Fruit fly (Drosophila melanogaster): ENCODE data around the gene SmB.

The SmB gene

dm6 chr2L:10386208-10386805 lies 40.1 kb downstream of the SmB start, which contains the start of the genes Cdk1 and mRpS7 (continued):
- TF ChIP-seq kah (GFP tag; optimal IDR thresholded peaks at IDR 0.05) (no peak), H15 (GFP tag; IDR thresholded peaks at IDR 0.05) (peak; percentile 47; the same call in 1 of the 3 replicates), Dref (GFP tag; IDR thresholded peaks at IDR 0.05) (no peak), PHDP (tag; optimal IDR thresholded peaks at IDR 0.05) (peak; percentile 81), HLH4C (GFP tag; IDR thresholded peaks at IDR 0.05; ENCODE audit: partially characterized antibody) (no peak), CG15073 (GFP tag; optimal IDR thresholded peaks at IDR 0.05) (no peak), CG4820 (GFP tag; optimal IDR thresholded peaks at IDR 0.05) (peak; percentile 70), CG7556 (GFP tag; optimal IDR thresholded peaks at IDR 0.05) (peak; percentile 71), mirr (GFP tag; optimal IDR thresholded peaks at IDR 0.05) (no peak), CG7963 (GFP tag; IDR thresholded peaks at IDR 0.05; ENCODE audit: partially characterized antibody) (no peak), ap (GFP tag; IDR thresholded peaks at IDR 0.05) (0 out of 2 replicates have a peak, but pooled peaks have one; percentile 40), CG15514 (GFP tag; optimal IDR thresholded peaks at IDR 0.05) (peak; percentile 68), Awh (GFP tag; IDR thresholded peaks at IDR 0.05) (peak; percentile 54; the same call in 1 of the 2 replicates), mld (GFP tag; IDR thresholded peaks at IDR 0.05; ENCODE audit: partially characterized antibody) (no peak), CG31441 (GFP tag; IDR thresholded peaks at IDR 0.05) (peak; percentile 85), CG1529 (GFP tag; optimal IDR thresholded peaks at IDR 0.05) (peak; percentile 45), NfI (GFP tag; optimal IDR thresholded peaks at IDR 0.05) (peak; percentile 76), insv (GFP tag; optimal IDR thresholded peaks at IDR 0.05) (no peak), B-H1 (GFP tag; IDR thresholded peaks at IDR 0.05) (peak; percentile 63), Hr78 (GFP tag; optimal IDR thresholded peaks at IDR 0.05) (no peak), CG2875 (GFP tag; optimal IDR thresholded peaks at IDR 0.05) (peak; percentile 27), CG16815 (GFP tag; optimal IDR thresholded peaks at IDR 0.05) (peak; percentile 51), pnt (GFP tag; optimal IDR thresholded peaks at IDR 0.05) (peak; percentile 57), CG4282 (GFP tag; optimal IDR thresholded peaks at IDR 0.05) (no peak), Doc3 (GFP tag; IDR thresholded peaks at IDR 0.05; ENCODE audit: partially characterized antibody) (no peak), ewg (GFP tag; optimal IDR thresholded peaks at IDR 0.05) (peak; percentile 52), Taf1 (GFP tag; IDR thresholded peaks at IDR 0.05) (0 out of 2 replicates have a peak, but pooled peaks have one; percentile 37), esg (GFP tag; conservative IDR thresholded peaks at IDR 0.05) (peak; percentile 66), crc (GFP tag; optimal IDR thresholded peaks at IDR 0.05) (peak; percentile 10), Six4 (GFP tag; optimal IDR thresholded peaks at IDR 0.05) (peak; percentile 48), cas (GFP tag; IDR thresholded peaks at IDR 0.05) (no peak), CG7987 (GFP tag; optimal IDR thresholded peaks at IDR 0.05) (no peak), CG15479 (GFP tag; optimal IDR thresholded peaks at IDR 0.05) (no peak), CG4854 (GFP tag; optimal IDR thresholded peaks at IDR 0.05) (peak; percentile 40), crol (GFP tag; IDR thresholded peaks at IDR 0.05) (no peak), NC2β (GFP tag; optimal IDR thresholded peaks at IDR 0.05) (peak; percentile 31), CG9437 (GFP tag; optimal IDR thresholded peaks at IDR 0.05) (peak; percentile 80), CG4730 (GFP tag; IDR thresholded peaks at IDR 0.05) (peak; percentile 41), Xbp1 (GFP tag; optimal IDR thresholded peaks at IDR 0.05) (peak; percentile 77), sd (tag; optimal IDR thresholded peaks at IDR 0.05) (peak; percentile 59), bab2 (GFP tag; optimal IDR thresholded peaks at IDR 0.05) (peak; percentile 59), Xrp1 (GFP tag; IDR thresholded peaks at IDR 0.05) (peak; percentile 69), Med (GFP tag) (peak; percentile 86), CG1603 (tag; optimal IDR thresholded peaks at IDR 0.05) (peak; percentile 98), CG16813 (GFP tag; IDR thresholded peaks at IDR 0.05; ENCODE audit: partially characterized antibody) (no peak), CG10274 (GFP tag; optimal IDR thresholded peaks at IDR 0.05) (no peak), Hand (GFP tag; optimal IDR thresholded peaks at IDR 0.05) (no peak), CG11247 (GFP tag; IDR thresholded peaks at IDR 0.05) (peak; percentile 43; the same call in 1 of the 2 replicates), ranshi (GFP tag; IDR thresholded peaks at IDR 0.05) (0 out of 2 replicates have a peak, but pooled peaks have one; percentile 68)
